Worm (Caenorhabditis elegans): ENCODE measurements around the gene mpk-1.

Gene mpk-1

ce11 chrIII:4237660-4238059 is 9.8 kb upstream of the mpk-1 start (continued):
- TF ChIP-seq nhr-11 (tag; optimal IDR thresholded peaks at IDR 0.05) (peak; percentile 100), aly-2 (tag; optimal IDR thresholded peaks at IDR 0.05) (no peak), lin-1 (GFP tag; IDR thresholded peaks at IDR 0.05) (peak; percentile 91), daf-16 (GFP tag; optimal IDR thresholded peaks at IDR 0.05) (peak; percentile 67 to 74), daf-16 (tag; optimal IDR thresholded peaks at IDR 0.05) (peak; percentile 93), Y75B8A.6 (GFP tag; IDR thresholded peaks at IDR 0.05) (no peak), Y105C5A.15 (GFP tag; IDR thresholded peaks at IDR 0.05) (no peak), lin-13 (GFP tag; optimal IDR thresholded peaks at IDR 0.05) (peak; percentile 81), unc-62 (GFP tag; optimal IDR thresholded peaks at IDR 0.05 in 1 of 2) (peak in 1 of 2 experiments; percentile 100), unc-62 (tag; optimal IDR thresholded peaks at IDR 0.05) (no peak), unc-39 (tag; optimal IDR thresholded peaks at IDR 0.05) (no peak), hlh-30 (tag; optimal IDR thresholded peaks at IDR 0.05; ENCODE audit: insufficient read depth) (peak; percentile 98), lin-38 (GFP tag; IDR thresholded peaks at IDR 0.05) (peak; percentile 61), sdz-12 (GFP tag; optimal IDR thresholded peaks at IDR 0.05) (no peak), cey-2 (tag; optimal IDR thresholded peaks at IDR 0.05; ENCODE audit: borderline replicate concordance, insufficient read depth) (peak; percentile 86), T20F7.1 (GFP tag; optimal IDR thresholded peaks at IDR 0.05) (peak; percentile 71), zip-11 (GFP tag; IDR thresholded peaks at IDR 0.05) (no peak), mep-1 (tag; optimal IDR thresholded peaks at IDR 0.05) (peak; percentile 96), lir-3 (tag; optimal IDR thresholded peaks at IDR 0.05) (no peak), daf-19 (GFP tag; conservative IDR thresholded peaks at IDR 0.05) (no peak), egl-43 (GFP tag; IDR thresholded peaks at IDR 0.05) (peak; percentile 89; the same call in 1 of the 2 replicates), spr-3 (GFP tag; optimal IDR thresholded peaks at IDR 0.05) (peak; percentile 20), mxl-3 (GFP tag; optimal IDR thresholded peaks at IDR 0.05) (peak; percentile 99), F49E8.2 (tag; optimal IDR thresholded peaks at IDR 0.05; ENCODE audit: borderline replicate concordance) (no peak), nhr-25 (tag; optimal IDR thresholded peaks at IDR 0.05; ENCODE audit: borderline replicate concordance, insufficient read depth) (peak; percentile 93), madf-5 (GFP tag; IDR thresholded peaks at IDR 0.05) (no peak), ZK546.5 (tag; optimal IDR thresholded peaks at IDR 0.05) (no peak), nhr-237 (tag; optimal IDR thresholded peaks at IDR 0.05) (no peak), F10B5.3 (tag; optimal IDR thresholded peaks at IDR 0.05) (no peak), ama-1 (optimal IDR thresholded peaks at IDR 0.05) (no peak), nhr-77 (tag; optimal IDR thresholded peaks at IDR 0.05) (peak; percentile 81), lin-29 (GFP tag; IDR thresholded peaks at IDR 0.05) (0 out of 2 replicates have a peak, but pooled peaks have one; percentile 31), ceh-32 (tag; optimal IDR thresholded peaks at IDR 0.05; ENCODE audit: poor library complexity) (peak; percentile 32), dpl-1 (GFP tag; optimal IDR thresholded peaks at IDR 0.05) (peak; percentile 64), ceh-20 (GFP tag; IDR thresholded peaks at IDR 0.05) (peak; percentile 88), ztf-11 (tag; optimal IDR thresholded peaks at IDR 0.05) (no peak), mdl-1 (tag; optimal IDR thresholded peaks at IDR 0.05) (peak; percentile 91 to 99), dmd-6 (GFP tag; IDR thresholded peaks at IDR 0.05) (peak; percentile 98), R02D3.7 (tag; optimal IDR thresholded peaks at IDR 0.05) (no peak), ces-1 (GFP tag; optimal IDR thresholded peaks at IDR 0.05) (no peak)

DNA sequence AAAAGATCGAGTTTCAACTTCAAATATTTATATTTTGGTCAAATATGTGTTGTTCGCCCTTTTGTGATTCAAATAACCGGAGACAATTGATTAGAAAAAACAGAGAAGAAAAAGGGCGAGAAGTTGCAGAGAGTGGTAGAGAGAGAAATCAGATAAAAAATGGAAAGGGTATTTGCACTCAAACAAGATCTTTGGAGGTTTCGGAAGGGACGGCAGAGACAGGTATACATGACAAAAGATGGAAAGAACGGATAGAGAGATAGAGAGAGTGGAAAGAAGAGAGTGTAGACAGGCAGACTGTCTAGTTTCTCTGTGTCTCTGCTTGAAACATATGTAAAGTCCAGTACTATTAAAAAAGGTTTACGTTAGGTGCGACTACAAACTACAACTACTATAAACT is 8.3 kb upstream of the mpk-1 start:
- TF ChIP-seq ZK546.5 (tag; optimal IDR thresholded peaks at IDR 0.05) (no peak), lin-1 (GFP tag; IDR thresholded peaks at IDR 0.05) (no peak), dmd-8 (GFP tag; IDR thresholded peaks at IDR 0.05) (no peak), hlh-11 (tag; optimal IDR thresholded peaks at IDR 0.05) (peak; percentile 64), php-3 (GFP tag; IDR thresholded peaks at IDR 0.05) (no peak), lsy-2 (tag; optimal IDR thresholded peaks at IDR 0.05) (peak in 1 of 2 experiments; percentile 31), nhr-11 (tag; optimal IDR thresholded peaks at IDR 0.05) (peak; percentile 50), zip-11 (GFP tag; IDR thresholded peaks at IDR 0.05) (no peak), mes-2 (tag; optimal IDR thresholded peaks at IDR 0.05; ENCODE audit: poor library complexity, severe bottlenecking) (peak; percentile 30), ceh-62 (tag; optimal IDR thresholded peaks at IDR 0.05) (no peak), madf-5 (GFP tag; IDR thresholded peaks at IDR 0.05) (no peak), pha-4 (GFP tag; IDR thresholded peaks at IDR 0.05) (no peak), pha-4 (tag; optimal IDR thresholded peaks at IDR 0.05) (no peak), mep-1 (tag; optimal IDR thresholded peaks at IDR 0.05) (peak; percentile 41), nhr-48 (tag; optimal IDR thresholded peaks at IDR 0.05) (peak; percentile 64), aha-1 (tag) (peak; percentile 73), mdl-1 (tag; optimal IDR thresholded peaks at IDR 0.05) (peak in 1 of 2 experiments; percentile 36), hlh-30 (tag; optimal IDR thresholded peaks at IDR 0.05; ENCODE audit: insufficient read depth) (peak; percentile 26), mxl-3 (GFP tag; optimal IDR thresholded peaks at IDR 0.05) (peak; percentile 35), nhr-28 (tag; optimal IDR thresholded peaks at IDR 0.05) (peak; percentile 61), unc-62 (GFP tag; optimal IDR thresholded peaks at IDR 0.05 in 1 of 2) (peak in 1 of 2 experiments; percentile 62), unc-62 (tag; optimal IDR thresholded peaks at IDR 0.05) (no peak)
